Fruit fly (Drosophila melanogaster) whole organism: ENCODE data around the gene RpL7-like.

ENCODE experiments used
- CG8478 ChIP-seq: fragments of >200 bp; optimal IDR thresholded peaks from 2 replicates; lab custom pipeline; 2018; ENCODE audit warnings: inconsistent platforms
- Dll ChIP-seq: fragments of >200 bp; optimal IDR thresholded peaks from 2 replicates; lab custom pipeline; 2017
- psq ChIP-seq: fragments of >200 bp; optimal IDR thresholded peaks from 2 replicates; lab custom pipeline; 2017
- usp ChIP-seq: fragments of >200 bp; optimal IDR thresholded peaks from 2 replicates; lab custom pipeline; 2017; ENCODE audit warnings: missing biosample characterization, missing genetic modification characterization, mixed read lengths

DNA sequence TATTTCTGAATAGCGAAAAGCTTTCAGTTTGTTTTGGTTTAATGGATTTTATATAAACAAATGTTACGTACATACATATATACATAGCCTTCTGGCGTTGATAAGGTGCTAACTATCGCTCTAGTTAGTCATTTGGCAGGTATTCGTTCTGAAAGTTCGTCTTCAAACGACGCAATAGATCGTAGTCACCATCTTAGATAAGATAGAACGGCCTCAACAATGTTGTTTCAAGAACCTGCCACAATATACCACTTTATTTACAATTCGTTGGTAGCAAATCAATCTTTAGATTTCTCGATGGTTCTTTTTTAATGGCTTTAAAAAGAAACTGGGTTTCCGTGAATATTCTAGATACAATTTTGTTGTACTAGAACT lies 9.3 kb upstream of the RpL7-like start:
- TF ChIP-seq psq (no peak), usp (GFP tag; lab: Kevin White, UChicago) (no peak), Dll (no peak), CG8478 (lab: Kevin White, UChicago) (no peak)
